Worm (Caenorhabditis elegans) whole organism, L2 larva: ENCODE data around the gene sqst-1.
A peak's percentile ranks its signal among the peaks of the same experiment; 100 is the strongest.

Experiments
- ZK546.5 ChIP-seq: sonication (generic microtip); optimal IDR thresholded peaks from 2 replicates; lab custom pipeline; 2017; ENCODE audit warnings: missing biosample characterization, missing genetic modification characterization
- egl-27 ChIP-seq: sonication (generic microtip); optimal IDR thresholded peaks from 3 replicates; lab custom pipeline; 2017; ENCODE audit warnings: missing biosample characterization, missing genetic modification reagents, missing genetic modification characterization
- elt-3 ChIP-seq: sonication (generic microtip); optimal IDR thresholded peaks from 2 replicates; lab custom pipeline; 2017; ENCODE audit warnings: missing biosample characterization, missing genetic modification characterization
- lin-11 ChIP-seq: fragments of 150-350 bp; sonication (generic microtip); optimal IDR thresholded peaks from 2 replicates; lab custom pipeline; 2014; ENCODE audit warnings: missing biosample characterization, missing genetic modification characterization, inconsistent platforms, mixed read lengths
- lin-13 ChIP-seq: fragments of 150-350 bp; optimal IDR thresholded peaks from 2 replicates; lab custom pipeline; 2014; ENCODE audit warnings: missing biosample characterization, missing genetic modification reagents, missing genetic modification characterization
- lin-39 ChIP-seq: fragments of 150-350 bp; optimal IDR thresholded peaks from 2 replicates; lab custom pipeline; 2014; ENCODE audit warnings: missing biosample characterization, missing genetic modification reagents, missing genetic modification characterization
- nhr-12 ChIP-seq: fragments of 150-350 bp; optimal IDR thresholded peaks from 2 replicates; lab custom pipeline; 2014; ENCODE audit warnings: missing biosample characterization, missing genetic modification characterization
- nhr-129 ChIP-seq: fragments of 150-350 bp; optimal IDR thresholded peaks from 2 replicates; lab custom pipeline; 2014; ENCODE audit warnings: missing biosample characterization, missing genetic modification characterization
- skn-1 ChIP-seq: sonication (generic microtip); optimal IDR thresholded peaks from 2 replicates; lab custom pipeline; 2017; ENCODE audit warnings: missing biosample characterization, missing genetic modification characterization
- unc-62 ChIP-seq: fragments of 150-350 bp; optimal IDR thresholded peaks from 2 replicates; lab custom pipeline; 2014; ENCODE audit warnings: missing biosample characterization, missing genetic modification reagents, missing genetic modification characterization
- ztf-11 ChIP-seq: sonication (generic microtip); optimal IDR thresholded peaks from 2 replicates; lab custom pipeline; 2017; ENCODE audit warnings: missing biosample characterization, missing genetic modification characterization

ce11 chrIV:12029074-12029473 is 5.0 kb upstream of the sqst-1 start, which contains the start of gene tgn-38:
- TF ChIP-seq ZK546.5 = no peak
- peak; percentile 22 for TF ChIP-seq nhr-129 (tag; lab: Kevin White, UChicago)
- TF ChIP-seq elt-3 (tag; lab: Kevin White, UChicago) = no peak
- no peak for TF ChIP-seq lin-13 (GFP tag; lab: Kevin White, UChicago)
- TF ChIP-seq lin-11 (tag; lab: Kevin White, UChicago) = no peak
- TF ChIP-seq skn-1 (tag; lab: Kevin White, UChicago) = no peak
- no peak for TF ChIP-seq unc-62 (GFP tag; lab: Kevin White, UChicago)
- TF ChIP-seq egl-27 = no peak
- no peak for TF ChIP-seq ztf-11 (tag; lab: Kevin White, UChicago)
- no peak for TF ChIP-seq nhr-12 (tag; lab: Kevin White, UChicago)
- no peak for TF ChIP-seq lin-39 (tag; lab: Kevin White, UChicago)
